Worm (Caenorhabditis elegans) whole organism, L1 larva: ENCODE results near the gene T01D1.5.

Source experiments
- aha-1 ChIP-seq: fragments of 150-350 bp; optimal IDR thresholded peaks from 2 replicates; lab custom pipeline; 2014; ENCODE audit warnings: missing biosample characterization, missing genetic modification characterization
- lin-13 ChIP-seq: fragments of 150-350 bp; optimal IDR thresholded peaks from 2 replicates; lab custom pipeline; 2014; ENCODE audit warnings: missing biosample characterization, missing genetic modification reagents, missing genetic modification characterization
- lin-15B ChIP-seq: fragments of 150-350 bp; sonication (generic microtip); optimal IDR thresholded peaks from 3 replicates; lab custom pipeline; 2014; ENCODE audit warnings: missing biosample characterization, missing genetic modification characterization
- mef-2 ChIP-seq: fragments of 150-350 bp; optimal IDR thresholded peaks from 2 replicates; lab custom pipeline; 2014; ENCODE audit warnings: missing biosample characterization, missing genetic modification characterization
- nhr-12 ChIP-seq: sonication (generic microtip); optimal IDR thresholded peaks from 2 replicates; lab custom pipeline; 2017; ENCODE audit warnings: missing biosample characterization, missing genetic modification characterization
- nhr-19 ChIP-seq: fragments of 200-800 bp; sonication (Bioruptor generic); conservative IDR thresholded peaks from 2 replicates; pipeline ENCODE4 v1.3.6; 2022; ENCODE audit warnings: missing genetic modification characterization, missing compliant biosample characterization
- nhr-76 ChIP-seq: sonication (generic microtip); optimal IDR thresholded peaks from 2 replicates; lab custom pipeline; 2017; ENCODE audit warnings: missing biosample characterization, missing genetic modification characterization
- nhr-84 ChIP-seq: sonication (generic microtip); optimal IDR thresholded peaks from 2 replicates; lab custom pipeline; 2017; ENCODE audit warnings: missing biosample characterization, missing genetic modification characterization
- pqm-1 ChIP-seq: sonication (generic microtip); optimal IDR thresholded peaks from 3 replicates; lab custom pipeline; 2017; ENCODE audit warnings: missing biosample characterization, missing genetic modification characterization
- sox-4 ChIP-seq: sonication (generic microtip); optimal IDR thresholded peaks from 2 replicates; lab custom pipeline; 2016; ENCODE audit warnings: missing genetic modification characterization, missing compliant biosample characterization
- unc-130 ChIP-seq: fragments of 150-350 bp; optimal IDR thresholded peaks from 2 replicates; lab custom pipeline; 2017; ENCODE audit warnings: missing biosample characterization, missing genetic modification characterization, inconsistent platforms

DNA sequence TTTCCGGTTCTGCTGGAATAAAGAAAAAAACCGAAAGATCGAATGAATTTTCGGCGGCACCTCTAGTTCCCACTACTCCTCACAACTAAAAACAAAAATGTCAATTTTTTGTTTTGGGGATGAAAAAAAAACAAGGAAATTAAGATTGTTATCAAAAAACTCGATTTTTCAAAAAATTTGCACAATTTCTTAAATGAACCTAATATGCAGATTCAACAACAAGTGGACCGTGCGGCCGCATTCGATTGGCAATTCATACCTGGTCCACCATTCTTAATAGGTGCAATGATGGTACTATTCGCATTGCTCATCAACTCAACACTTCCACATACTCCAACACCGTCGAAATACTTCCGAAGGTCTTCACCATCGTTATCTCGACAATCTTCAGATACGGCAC is 37.4 kb downstream of the T01D1.5 start:
- TF ChIP-seq aha-1 (tag; lab: Kevin White, UChicago) (no peak), nhr-19 (GFP tag; lab: Robert Waterston, UW) (no peak), nhr-84 (no peak), sox-4 (no peak), mef-2 (tag; lab: Kevin White, UChicago) (no peak), unc-130 (no peak), nhr-76 (tag; lab: Kevin White, UChicago) (no peak), nhr-12 (tag; lab: Kevin White, UChicago) (no peak), pqm-1 (tag; lab: Kevin White, UChicago) (no peak), lin-15B (no peak), lin-13 (GFP tag; lab: Kevin White, UChicago) (no peak)
